Worm (Caenorhabditis elegans) whole organism, late embryonic: Measurements from ENCODE around the gene T06D4.6.
A peak's percentile ranks its signal among the peaks of the same experiment; 100 is the strongest.

Experiments used
- C08G9.2 ChIP-seq: sonication (generic microtip); optimal IDR thresholded peaks from 2 replicates; lab custom pipeline; 2016; ENCODE audit warnings: mild to moderate bottlenecking, missing genetic modification characterization, moderate library complexity, missing compliant biosample characterization
- C38D4.7 ChIP-seq: fragments of 200-800 bp; sonication (Bioruptor generic); optimal IDR thresholded peaks from 2 replicates; lab custom pipeline; 2018; ENCODE audit warnings: mild to moderate bottlenecking, missing genetic modification characterization, moderate library complexity, missing compliant biosample characterization
- F13H6.1 ChIP-seq: sonication (generic microtip); optimal IDR thresholded peaks from 2 replicates; lab custom pipeline; 2016; ENCODE audit warnings: missing genetic modification characterization, missing compliant biosample characterization
- T23F11.4 ChIP-seq: fragments of 200-800 bp; sonication (Bioruptor generic); optimal IDR thresholded peaks from 2 replicates; lab custom pipeline; 2018; ENCODE audit warnings: mild to moderate bottlenecking, missing genetic modification characterization, missing compliant biosample characterization
- Y22D7AL.16 ChIP-seq: sonication (generic microtip); optimal IDR thresholded peaks from 2 replicates; lab custom pipeline; 2016; ENCODE audit warnings: missing genetic modification characterization, missing compliant biosample characterization
- ahr-1 ChIP-seq: sonication (generic microtip); optimal IDR thresholded peaks from 2 replicates; lab custom pipeline; 2016; ENCODE audit warnings: missing genetic modification characterization, missing compliant biosample characterization
- ama-1 ChIP-seq: fragments of 150-350 bp; optimal IDR thresholded peaks from 2 replicates; lab custom pipeline; 2014
- ceh-14 ChIP-seq: sonication (generic microtip); optimal IDR thresholded peaks from 2 replicates; lab custom pipeline; 2016; ENCODE audit warnings: missing genotype, missing genetic modification characterization, missing compliant biosample characterization
- ceh-18 ChIP-seq: sonication (generic microtip); optimal IDR thresholded peaks from 2 replicates; lab custom pipeline; 2016; ENCODE audit warnings: missing genetic modification characterization, missing compliant biosample characterization
- ceh-24 ChIP-seq: sonication (generic microtip); optimal IDR thresholded peaks from 2 replicates; lab custom pipeline; 2016; ENCODE audit warnings: mild to moderate bottlenecking, missing genetic modification characterization, missing compliant biosample characterization
- ceh-30 ChIP-seq: fragments of 150-350 bp; optimal IDR thresholded peaks from 2 replicates; lab custom pipeline; 2014; ENCODE audit warnings: missing biosample characterization, missing genetic modification characterization
- ceh-31 ChIP-seq: sonication (generic microtip); optimal IDR thresholded peaks from 2 replicates; lab custom pipeline; 2016; ENCODE audit warnings: missing genetic modification characterization, missing compliant biosample characterization
- ceh-48 ChIP-seq: sonication (generic microtip); optimal IDR thresholded peaks from 2 replicates; lab custom pipeline; 2016; ENCODE audit warnings: missing genetic modification characterization, inconsistent platforms, missing compliant biosample characterization
- ceh-6 ChIP-seq: fragments of 200-800 bp; sonication (Bioruptor generic); optimal IDR thresholded peaks from 2 replicates; lab custom pipeline; 2018; ENCODE audit warnings: mild to moderate bottlenecking, missing genetic modification characterization, missing compliant biosample characterization
- elt-2 ChIP-seq: sonication (generic microtip); optimal IDR thresholded peaks from 2 replicates; lab custom pipeline; 2016; ENCODE audit warnings: missing genetic modification reagents, missing genetic modification characterization, missing compliant biosample characterization
- fkh-10 ChIP-seq: fragments of 150-350 bp; optimal IDR thresholded peaks from 2 replicates; lab custom pipeline; 2014; ENCODE audit warnings: missing biosample characterization, missing genetic modification reagents, missing genetic modification characterization
- hlh-15 ChIP-seq: sonication (generic microtip); optimal IDR thresholded peaks from 2 replicates; lab custom pipeline; 2016; ENCODE audit warnings: missing genetic modification characterization, missing compliant biosample characterization
- hlh-30 ChIP-seq: sonication (generic microtip); optimal IDR thresholded peaks from 2 replicates; lab custom pipeline; 2017; ENCODE audit warnings: antibody characterized with exemption, missing genetic modification characterization, missing compliant biosample characterization; ENCODE audit not compliant: insufficient read depth
- hlh-8 ChIP-seq: sonication (generic microtip); optimal IDR thresholded peaks from 2 replicates; lab custom pipeline; 2016; ENCODE audit warnings: missing genotype, missing genetic modification characterization, missing compliant biosample characterization
- lim-6 ChIP-seq: sonication (generic microtip); optimal IDR thresholded peaks from 2 replicates; lab custom pipeline; 2016; ENCODE audit warnings: missing genetic modification characterization, missing compliant biosample characterization
- lin-11 ChIP-seq: fragments of 200-800 bp; sonication (Bioruptor generic); optimal IDR thresholded peaks from 2 replicates; lab custom pipeline; 2018; ENCODE audit warnings: mild to moderate bottlenecking, missing genetic modification characterization, missing compliant biosample characterization
- madf-2 ChIP-seq: sonication (generic microtip); optimal IDR thresholded peaks from 2 replicates; lab custom pipeline; 2017; ENCODE audit warnings: missing genetic modification characterization, missing compliant biosample characterization
- nfya-1 ChIP-seq: sonication (generic microtip); optimal IDR thresholded peaks from 2 replicates; lab custom pipeline; 2017; ENCODE audit warnings: missing genetic modification characterization, mild to moderate bottlenecking, missing compliant biosample characterization, antibody characterized with exemption, moderate library complexity
- odd-2 ChIP-seq: sonication (generic microtip); optimal IDR thresholded peaks from 2 replicates; lab custom pipeline; 2017; ENCODE audit warnings: antibody characterized with exemption, mild to moderate bottlenecking, missing genetic modification characterization, missing compliant biosample characterization
- pag-3 ChIP-seq: sonication (generic microtip); optimal IDR thresholded peaks from 2 replicates; lab custom pipeline; 2016; ENCODE audit warnings: missing compliant biosample characterization, missing genetic modification characterization, borderline replicate concordance
- pat-9 ChIP-seq: fragments of 200-800 bp; sonication (Bioruptor generic); optimal IDR thresholded peaks from 2 replicates; lab custom pipeline; 2018; ENCODE audit warnings: mild to moderate bottlenecking, missing genetic modification characterization, moderate library complexity, missing compliant biosample characterization
- pha-2 ChIP-seq: sonication (generic microtip); optimal IDR thresholded peaks from 2 replicates; lab custom pipeline; 2017; ENCODE audit warnings: mild to moderate bottlenecking, missing genetic modification characterization, missing compliant biosample characterization
- pha-4 ChIP-seq: fragments of 150-350 bp; optimal IDR thresholded peaks from 2 replicates; lab custom pipeline; 2018; ENCODE audit warnings: missing biosample characterization, missing genetic modification reagents, missing genetic modification characterization
- pqm-1 ChIP-seq: sonication (generic microtip); optimal IDR thresholded peaks from 2 replicates; lab custom pipeline; 2016; ENCODE audit warnings: missing genetic modification characterization, missing compliant biosample characterization
- ref-2 ChIP-seq: sonication (generic microtip); optimal IDR thresholded peaks from 2 replicates; lab custom pipeline; 2016; ENCODE audit warnings: missing genetic modification characterization, missing compliant biosample characterization
- rnt-1 ChIP-seq: sonication (generic microtip); optimal IDR thresholded peaks from 2 replicates; lab custom pipeline; 2016; ENCODE audit warnings: missing genetic modification characterization, missing compliant biosample characterization
- sdc-2 ChIP-seq: sonication (generic microtip); optimal IDR thresholded peaks from 2 replicates; lab custom pipeline; 2016; ENCODE audit warnings: missing genotype, missing genetic modification characterization, missing compliant biosample characterization
- sox-2 ChIP-seq: fragments of 200-800 bp; sonication (Bioruptor generic); IDR thresholded peaks from 2 replicates; pipeline ENCODE4 v1.3.6; 2022; ENCODE audit warnings: missing genetic modification reagents, missing genetic modification characterization, missing compliant biosample characterization
- sox-4 ChIP-seq: sonication (generic microtip); optimal IDR thresholded peaks from 2 replicates; lab custom pipeline; 2017; ENCODE audit warnings: mild to moderate bottlenecking, missing genetic modification characterization, inconsistent platforms, missing compliant biosample characterization
- tbx-2 ChIP-seq: sonication (generic microtip); optimal IDR thresholded peaks from 2 replicates; lab custom pipeline; 2016; ENCODE audit warnings: missing genetic modification characterization, missing compliant biosample characterization
- unc-3 ChIP-seq, 2 experiments: fragments of 200-800 bp in 1 of 2; sonication (Bioruptor generic) in 1 of 2; sonication (generic microtip) in 1 of 2; conservative IDR thresholded peaks in 1 of 2; optimal IDR thresholded peaks in 1 of 2; 2 replicates each; pipeline versions ENCODE4 v1.3.6 to Lab custom; 2016 to 2022; ENCODE audit warnings: missing compliant biosample characterization in 2 of 2, missing genetic modification characterization in 2 of 2, missing genetic modification reagents in 1 of 2
- unc-42 ChIP-seq: sonication (generic microtip); optimal IDR thresholded peaks from 2 replicates; lab custom pipeline; 2016; ENCODE audit warnings: missing genotype, missing genetic modification characterization, missing compliant biosample characterization
- unc-86 ChIP-seq: sonication (generic microtip); optimal IDR thresholded peaks from 2 replicates; lab custom pipeline; 2016; ENCODE audit warnings: missing genetic modification characterization, missing compliant biosample characterization
- zip-5 ChIP-seq: sonication (generic microtip); optimal IDR thresholded peaks from 2 replicates; lab custom pipeline; 2016; ENCODE audit warnings: missing genetic modification characterization, missing compliant biosample characterization
- ztf-16 ChIP-seq: sonication (generic microtip); optimal IDR thresholded peaks from 2 replicates; lab custom pipeline; 2017; ENCODE audit warnings: missing genetic modification characterization, missing compliant biosample characterization

The T06D4.6 gene

DNA sequence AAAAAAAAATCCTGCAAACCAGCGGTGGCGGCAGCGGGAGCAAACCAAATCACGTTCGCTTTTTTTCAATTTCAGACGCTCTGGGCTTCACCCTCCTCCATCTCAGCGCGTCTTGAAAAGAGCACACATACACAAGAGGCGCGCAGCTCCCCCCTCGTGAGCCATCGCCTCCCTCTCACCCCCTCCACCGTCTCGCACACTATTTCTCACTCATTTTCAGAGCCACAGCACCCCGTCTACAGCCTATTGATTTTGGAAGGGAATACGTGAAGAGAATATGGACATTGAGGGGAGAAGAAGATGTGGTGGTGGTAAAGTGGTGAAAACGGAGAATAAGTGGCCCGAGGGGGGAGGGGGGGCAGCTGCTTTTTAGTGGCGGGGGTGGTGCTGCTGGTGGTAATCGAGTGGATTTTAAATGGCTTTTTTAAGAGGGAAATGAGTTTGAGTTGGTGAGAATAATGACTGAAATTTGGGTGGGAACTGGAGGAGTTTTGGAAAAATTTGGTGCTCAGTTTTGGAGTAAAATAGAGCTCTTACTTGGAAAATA lies 40.8 kb upstream of the T06D4.6 start (continued):
- TF ChIP-seq ceh-30 (tag; lab: Kevin White, UChicago), result no peak
- no peak for TF ChIP-seq pqm-1
- TF ChIP-seq pha-2 (tag; lab: Kevin White, UChicago), result no peak
- TF ChIP-seq nfya-1 (tag; lab: Kevin White, UChicago), result peak; percentile 8
- TF ChIP-seq unc-42 (tag; lab: Kevin White, UChicago), result no peak

DNA sequence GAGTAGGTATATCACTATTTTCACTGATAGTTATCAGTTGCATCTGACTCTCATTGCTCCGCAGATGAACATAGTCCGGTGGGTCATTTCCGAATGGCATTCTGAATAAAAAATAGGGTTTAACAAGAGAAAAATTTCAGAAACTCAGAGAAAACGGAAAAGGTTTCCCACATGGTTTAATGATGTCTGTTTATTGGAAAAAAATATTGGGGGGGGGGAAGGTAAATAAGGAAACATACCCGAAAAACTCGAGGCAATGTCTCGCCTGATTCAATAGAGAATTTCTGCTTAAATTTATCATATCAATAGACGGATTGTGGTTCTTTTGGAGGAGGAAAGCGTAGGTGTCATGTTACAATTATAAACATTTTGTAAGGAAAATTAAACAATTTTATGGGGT lies 38.0 kb upstream of the T06D4.6 start, which contains the start of gene nep-11:
Gene nep-11 (minus strand): TSS at position 101 of the 400 bp plus-strand sequence.
- TF ChIP-seq lin-11 (tag; lab: Kevin White, UChicago), result no peak
- no peak for TF ChIP-seq hlh-15 (tag; lab: Kevin White, UChicago)
- TF ChIP-seq ahr-1, result no peak
- no peak for TF ChIP-seq rnt-1
- no peak for TF ChIP-seq ceh-48 (tag; lab: Kevin White, UChicago)
- TF ChIP-seq ceh-14, result no peak
- TF ChIP-seq ref-2 (tag; lab: Kevin White, UChicago), result no peak
- TF ChIP-seq sox-4 (tag; lab: Kevin White, UChicago), result no peak
- TF ChIP-seq lim-6 (tag; lab: Kevin White, UChicago), result no peak
- no peak for TF ChIP-seq unc-86
- no peak for TF ChIP-seq F13H6.1 (tag; lab: Kevin White, UChicago)
- TF ChIP-seq ceh-31, result no peak
- TF ChIP-seq pha-2 (tag; lab: Kevin White, UChicago), result no peak
- no peak for TF ChIP-seq pat-9
- no peak for TF ChIP-seq C08G9.2 (tag; lab: Kevin White, UChicago)
- no peak for TF ChIP-seq hlh-30 (tag; lab: Kevin White, UChicago)
- no peak for TF ChIP-seq unc-3 (GFP tag; conservative IDR thresholded peaks at IDR 0.05; lab: Robert Waterston, UW)
- TF ChIP-seq unc-3 (tag; optimal IDR thresholded peaks at IDR 0.05; lab: Kevin White, UChicago), result no peak
- TF ChIP-seq tbx-2 (tag; lab: Kevin White, UChicago), result no peak
- no peak for TF ChIP-seq elt-2 (tag; lab: Kevin White, UChicago)
- TF ChIP-seq fkh-10 (GFP tag; lab: Kevin White, UChicago), result no peak

ce11 chrII:3422938-3423337 lies 35.5 kb upstream of the T06D4.6 start:
- TF ChIP-seq ceh-18 (tag; lab: Kevin White, UChicago) (no peak), pqm-1 (no peak), unc-3 (GFP tag; conservative IDR thresholded peaks at IDR 0.05; lab: Robert Waterston, UW) (no peak), unc-3 (tag; optimal IDR thresholded peaks at IDR 0.05; lab: Kevin White, UChicago) (no peak), ztf-16 (tag; lab: Kevin White, UChicago) (no peak), sox-2 (GFP tag; lab: Robert Waterston, UW) (no peak), ama-1 (lab: Kevin White, UChicago) (no peak), pha-2 (tag; lab: Kevin White, UChicago) (no peak), ceh-30 (tag; lab: Kevin White, UChicago) (no peak), C38D4.7 (GFP tag; lab: Kevin White, UChicago) (no peak), lim-6 (tag; lab: Kevin White, UChicago) (no peak), odd-2 (tag; lab: Kevin White, UChicago) (no peak), ceh-31 (no peak), pha-4 (tag; lab: Kevin White, UChicago) (no peak), zip-5 (tag; lab: Kevin White, UChicago) (no peak), ceh-24 (tag; lab: Kevin White, UChicago) (no peak), pag-3 (tag; lab: Kevin White, UChicago) (no peak), pat-9 (no peak), sox-4 (tag; lab: Kevin White, UChicago) (no peak), T23F11.4 (GFP tag; lab: Kevin White, UChicago) (no peak)

DNA sequence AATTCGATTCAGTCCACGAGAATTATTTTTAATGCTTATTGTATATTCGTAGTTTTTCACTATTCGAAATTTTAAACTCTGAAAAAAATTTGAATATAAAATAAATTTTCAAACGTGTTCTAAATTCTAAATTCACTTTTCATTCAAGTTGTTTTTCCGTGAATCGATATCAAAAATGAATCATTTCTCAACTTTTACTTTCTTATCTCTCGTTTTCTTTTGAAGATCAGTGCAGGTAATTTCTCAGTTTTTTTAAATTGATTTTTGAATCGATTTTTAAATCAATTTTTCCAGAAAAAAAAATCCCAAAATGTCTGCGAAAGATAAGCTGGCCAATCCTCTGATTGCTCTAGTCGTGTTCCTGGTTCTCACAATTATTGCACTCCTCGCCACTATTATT lies 29.1 kb upstream of the T06D4.6 start, which contains the start of gene nep-6:
Gene nep-6 (plus strand): TSS at position 301 of the 400 bp plus-strand sequence.
- TF ChIP-seq ref-2 (tag; lab: Kevin White, UChicago), result no peak
- no peak for TF ChIP-seq ztf-16 (tag; lab: Kevin White, UChicago)
- TF ChIP-seq Y22D7AL.16 (tag; lab: Kevin White, UChicago), result no peak
- no peak for TF ChIP-seq ahr-1
- TF ChIP-seq sdc-2, result no peak
- TF ChIP-seq madf-2 (tag; lab: Kevin White, UChicago), result no peak
- no peak for TF ChIP-seq unc-86
- TF ChIP-seq hlh-8, result no peak
- TF ChIP-seq ceh-48 (tag; lab: Kevin White, UChicago), result no peak
- no peak for TF ChIP-seq ceh-6 (GFP tag; lab: Kevin White, UChicago)
- no peak for TF ChIP-seq tbx-2 (tag; lab: Kevin White, UChicago)
- no peak for TF ChIP-seq unc-42 (tag; lab: Kevin White, UChicago)
- TF ChIP-seq, all 69 proteins: peak for 0
